Fruit fly (Drosophila melanogaster) whole organism, embryonic: ENCODE measurements around the gene Pph13.

ENCODE experiments used
- Awh ChIP-seq: fragments of 200-800 bp; sonication (Bioruptor generic); IDR thresholded peaks from 2 replicates; pipeline ENCODE4, ENCODE4 v1.3.6; 2022; ENCODE audit warnings: missing biosample characterization, missing genetic modification characterization
- Blimp-1 ChIP-seq: fragments of 200-800 bp; sonication (Bioruptor generic); optimal IDR thresholded peaks from 3 replicates; lab custom pipeline; 2018; ENCODE audit warnings: missing biosample characterization, missing genetic modification characterization, mild to moderate bottlenecking, moderate library complexity, missing genetic modification reagents
- BtbVII ChIP-seq: fragments of 200-800 bp; sonication (Bioruptor generic); optimal IDR thresholded peaks from 3 replicates; lab custom pipeline; 2017; ENCODE audit warnings: missing biosample characterization, mild to moderate bottlenecking, missing genetic modification characterization
- CG10147 ChIP-seq: fragments of 200-800 bp; sonication (Bioruptor generic); optimal IDR thresholded peaks from 2 replicates; lab custom pipeline; 2019; ENCODE audit warnings: missing biosample characterization, mild to moderate bottlenecking, missing genetic modification characterization, moderate library complexity
- CG10321 ChIP-seq: fragments of 200-800 bp; sonication (Bioruptor generic); IDR thresholded peaks from 2 replicates; pipeline ENCODE4 v1.3.6; 2022; ENCODE audit warnings: missing biosample characterization, missing genetic modification characterization
- CG10654 ChIP-seq: fragments of 200-800 bp; sonication (Bioruptor generic); optimal IDR thresholded peaks from 2 replicates; lab custom pipeline; 2016; ENCODE audit warnings: missing biosample characterization, missing genetic modification characterization
- CG10959 ChIP-seq: fragments of 200-800 bp; sonication (Bioruptor generic); IDR thresholded peaks from 2 replicates; pipeline ENCODE4 v1.3.6; 2022; ENCODE audit warnings: missing biosample characterization, missing genetic modification characterization
- CG11504 ChIP-seq: fragments of 200-800 bp; sonication (Bioruptor generic); optimal IDR thresholded peaks from 3 replicates; lab custom pipeline; 2019; ENCODE audit warnings: missing biosample characterization, mild to moderate bottlenecking, missing genetic modification characterization, moderate library complexity
- CG11560 ChIP-seq: fragments of 200-800 bp; sonication (Bioruptor generic); IDR thresholded peaks from 3 replicates; pipeline ENCODE4 v1.3.6; 2022; ENCODE audit warnings: missing biosample characterization, missing genetic modification characterization
- CG12769 ChIP-seq: fragments of 200-800 bp; sonication (Bioruptor generic); optimal IDR thresholded peaks from 2 replicates; lab custom pipeline; 2019; ENCODE audit warnings: missing biosample characterization, mild to moderate bottlenecking, missing genetic modification characterization, moderate library complexity
- CG14965 ChIP-seq: fragments of 200-800 bp; sonication (Bioruptor generic); optimal IDR thresholded peaks from 2 replicates; lab custom pipeline; 2016; ENCODE audit warnings: missing biosample characterization, missing genetic modification characterization, borderline replicate concordance
- CG15514 ChIP-seq: fragments of 200-800 bp; sonication (Bioruptor generic); optimal IDR thresholded peaks from 3 replicates; lab custom pipeline; 2017; ENCODE audit warnings: missing biosample characterization, missing genetic modification characterization, mild to moderate bottlenecking, moderate library complexity, missing genetic modification reagents
- CG16813 ChIP-seq: fragments of 200-800 bp; sonication (Bioruptor generic); IDR thresholded peaks from 3 replicates; pipeline ENCODE4 v1.3.6; 2022; ENCODE audit warnings: missing biosample characterization, missing genetic modification characterization; ENCODE audit not compliant: partially characterized antibody
- CG17612 ChIP-seq: fragments of 200-800 bp; sonication (Bioruptor generic); IDR thresholded peaks from 2 replicates; pipeline ENCODE4 v1.3.6; 2022; ENCODE audit warnings: missing biosample characterization, missing genetic modification characterization
- CG18476 ChIP-seq: fragments of 200-800 bp; sonication (Bioruptor generic); optimal IDR thresholded peaks from 2 replicates; lab custom pipeline; 2016; ENCODE audit warnings: missing biosample characterization, mild to moderate bottlenecking, missing genetic modification characterization
- CG18599 ChIP-seq: fragments of 200-800 bp; sonication (Bioruptor generic); optimal IDR thresholded peaks from 3 replicates; lab custom pipeline; 2017; ENCODE audit warnings: missing biosample characterization, missing genetic modification characterization, mild to moderate bottlenecking, moderate library complexity, missing genetic modification reagents
- CG30431 ChIP-seq: fragments of 200-800 bp; sonication (Bioruptor generic); optimal IDR thresholded peaks from 2 replicates; lab custom pipeline; 2017; ENCODE audit warnings: missing biosample characterization, missing genetic modification characterization
- CG4820 ChIP-seq: fragments of 200-800 bp; sonication (Bioruptor generic); optimal IDR thresholded peaks from 3 replicates; lab custom pipeline; 2016; ENCODE audit warnings: missing biosample characterization, missing genetic modification characterization
- CG7839 ChIP-seq: fragments of 200-800 bp; sonication (Bioruptor generic); optimal IDR thresholded peaks from 3 replicates; lab custom pipeline; 2018; ENCODE audit warnings: missing biosample characterization, mild to moderate bottlenecking, missing genetic modification characterization, moderate library complexity
- CG7963 ChIP-seq: fragments of 200-800 bp; sonication (Bioruptor generic); IDR thresholded peaks from 3 replicates; pipeline ENCODE4 v1.3.6; 2022; ENCODE audit warnings: missing biosample characterization, missing genetic modification characterization; ENCODE audit not compliant: partially characterized antibody
- CG9215 ChIP-seq: fragments of 200-800 bp; sonication (Bioruptor generic); IDR thresholded peaks from 2 replicates; pipeline ENCODE4 v1.3.6; 2022; ENCODE audit warnings: missing biosample characterization, missing genetic modification characterization
- Dip2 ChIP-seq: fragments of 200-800 bp; sonication (Bioruptor generic); IDR thresholded peaks from 2 replicates; pipeline ENCODE4 v1.3.6; 2022; ENCODE audit warnings: missing biosample characterization, missing genetic modification characterization
- GATAe ChIP-seq: fragments of 200-800 bp; sonication (Bioruptor generic); conservative IDR thresholded peaks from 2 replicates; pipeline ENCODE4 v1.3.6; 2022; ENCODE audit warnings: missing biosample characterization, missing genetic modification characterization
- Gsc ChIP-seq: fragments of 200-800 bp; sonication (Bioruptor generic); IDR thresholded peaks from 2 replicates; pipeline ENCODE4 v1.3.6; 2022; ENCODE audit warnings: missing biosample characterization, missing genetic modification characterization
- Hand ChIP-seq: fragments of 200-800 bp; sonication (Bioruptor generic); optimal IDR thresholded peaks from 2 replicates; lab custom pipeline; 2017; ENCODE audit warnings: mild to moderate bottlenecking, missing biosample characterization, missing genetic modification reagents, missing genetic modification characterization
- Hmx ChIP-seq: fragments of 200-800 bp; sonication (Bioruptor generic); optimal IDR thresholded peaks from 2 replicates; lab custom pipeline; 2016; ENCODE audit warnings: missing biosample characterization, missing genetic modification characterization
- Lim3 ChIP-seq: fragments of 200-800 bp; sonication (Bioruptor generic); IDR thresholded peaks from 2 replicates; pipeline ENCODE4 v1.3.6; 2022; ENCODE audit warnings: missing biosample characterization, missing genetic modification characterization
- Lpt ChIP-seq: fragments of >200 bp; optimal IDR thresholded peaks from 2 replicates; lab custom pipeline; 2018; ENCODE audit warnings: missing biosample characterization, missing genetic modification characterization
- Mad ChIP-seq: fragments of 200-800 bp; sonication (Bioruptor generic); optimal IDR thresholded peaks from 2 replicates; lab custom pipeline; 2016; ENCODE audit warnings: missing biosample characterization, missing genetic modification characterization
- Mes4 ChIP-seq: fragments of 200-800 bp; sonication (Bioruptor generic); optimal IDR thresholded peaks from 2 replicates; lab custom pipeline; 2016; ENCODE audit warnings: missing biosample characterization, missing genetic modification characterization
- Oli ChIP-seq: fragments of 200-800 bp; sonication (Bioruptor generic); optimal IDR thresholded peaks from 2 replicates; lab custom pipeline; 2018; ENCODE audit warnings: missing biosample characterization, mild to moderate bottlenecking, missing genetic modification characterization, moderate library complexity
- Ptx1 ChIP-seq: fragments of 200-800 bp; sonication (Bioruptor generic); IDR thresholded peaks from 2 replicates; pipeline ENCODE4 v1.3.6; 2022; ENCODE audit warnings: missing biosample characterization, missing genetic modification characterization
- Side ChIP-seq: fragments of 200-800 bp; sonication (Bioruptor generic); optimal IDR thresholded peaks from 2 replicates; lab custom pipeline; 2016; ENCODE audit warnings: missing biosample characterization, missing genetic modification characterization
- Taf1 ChIP-seq: fragments of 200-800 bp; sonication (Bioruptor generic); IDR thresholded peaks from 2 replicates; pipeline ENCODE4 v1.3.6; 2022; ENCODE audit warnings: missing biosample characterization, missing genetic modification characterization
- YL-1 ChIP-seq: fragments of 200-800 bp; sonication (Bioruptor generic); optimal IDR thresholded peaks from 3 replicates; lab custom pipeline; 2017; ENCODE audit warnings: missing biosample characterization, mild to moderate bottlenecking, missing genetic modification characterization
- cg ChIP-seq: fragments of 200-800 bp; sonication (Bioruptor generic); optimal IDR thresholded peaks from 3 replicates; lab custom pipeline; 2019; ENCODE audit warnings: missing biosample characterization, mild to moderate bottlenecking, missing genetic modification characterization, moderate library complexity
- ems ChIP-seq: fragments of 200-800 bp; sonication (Bioruptor generic); optimal IDR thresholded peaks from 3 replicates; lab custom pipeline; 2016; ENCODE audit warnings: missing biosample characterization, missing genetic modification characterization
- en ChIP-seq: fragments of 200-800 bp; sonication (Bioruptor generic); optimal IDR thresholded peaks from 2 replicates; lab custom pipeline; 2016; ENCODE audit warnings: missing biosample characterization, missing genetic modification characterization
- gfzf ChIP-seq: fragments of 200-800 bp; sonication (Bioruptor generic); optimal IDR thresholded peaks from 2 replicates; lab custom pipeline; 2016; ENCODE audit warnings: missing biosample characterization, mild to moderate bottlenecking, missing genetic modification characterization, moderate library complexity
- kay ChIP-seq: fragments of 200-800 bp; sonication (Bioruptor generic); optimal IDR thresholded peaks from 2 replicates; lab custom pipeline; 2016; ENCODE audit warnings: missing biosample characterization, missing genetic modification characterization
- ken ChIP-seq: fragments of 200-800 bp; sonication (Bioruptor generic); IDR thresholded peaks from 3 replicates; pipeline ENCODE4 v1.3.6; 2022; ENCODE audit warnings: missing biosample characterization, missing genetic modification characterization
- lmd ChIP-seq: fragments of 200-800 bp; sonication (Bioruptor generic); IDR thresholded peaks from 2 replicates; pipeline ENCODE4 v1.3.6; 2022; ENCODE audit warnings: missing biosample characterization, missing genetic modification characterization
- mirr ChIP-seq: fragments of 200-800 bp; sonication (Bioruptor generic); optimal IDR thresholded peaks from 3 replicates; lab custom pipeline; 2018; ENCODE audit warnings: missing biosample characterization, mild to moderate bottlenecking, missing genetic modification characterization
- nau ChIP-seq: fragments of 200-800 bp; sonication (Bioruptor generic); optimal IDR thresholded peaks from 3 replicates; lab custom pipeline; 2017; ENCODE audit warnings: missing biosample characterization, mild to moderate bottlenecking, missing genetic modification characterization, missing genetic modification reagents
- sd ChIP-seq: fragments of 200-800 bp; sonication (Bioruptor generic); optimal IDR thresholded peaks from 3 replicates; lab custom pipeline; 2018; ENCODE audit warnings: missing biosample characterization, mild to moderate bottlenecking, missing genetic modification characterization, moderate library complexity
- sima ChIP-seq: fragments of 200-800 bp; sonication (Bioruptor generic); optimal IDR thresholded peaks from 2 replicates; lab custom pipeline; 2016; ENCODE audit warnings: missing biosample characterization, missing genetic modification characterization
- slbo ChIP-seq: fragments of 200-800 bp; sonication (Bioruptor generic); IDR thresholded peaks from 2 replicates; pipeline ENCODE4 v1.3.6; 2022; ENCODE audit warnings: missing biosample characterization, missing genetic modification characterization
- so ChIP-seq: fragments of 200-800 bp; sonication (Bioruptor generic); IDR thresholded peaks from 3 replicates; pipeline ENCODE4 v1.3.6; 2022; ENCODE audit warnings: missing biosample characterization, missing genetic modification characterization
- wor ChIP-seq: fragments of 200-800 bp; sonication (Bioruptor generic); IDR thresholded peaks from 2 replicates; pipeline ENCODE4 v1.3.6; 2022; ENCODE audit warnings: missing biosample characterization, missing genetic modification characterization
- zen2 ChIP-seq: fragments of 200-800 bp; sonication (Bioruptor generic); IDR thresholded peaks from 3 replicates; pipeline ENCODE4 v1.3.6; 2022; ENCODE audit warnings: missing biosample characterization, missing genetic modification characterization; ENCODE audit not compliant: partially characterized antibody

Gene Pph13

DNA sequence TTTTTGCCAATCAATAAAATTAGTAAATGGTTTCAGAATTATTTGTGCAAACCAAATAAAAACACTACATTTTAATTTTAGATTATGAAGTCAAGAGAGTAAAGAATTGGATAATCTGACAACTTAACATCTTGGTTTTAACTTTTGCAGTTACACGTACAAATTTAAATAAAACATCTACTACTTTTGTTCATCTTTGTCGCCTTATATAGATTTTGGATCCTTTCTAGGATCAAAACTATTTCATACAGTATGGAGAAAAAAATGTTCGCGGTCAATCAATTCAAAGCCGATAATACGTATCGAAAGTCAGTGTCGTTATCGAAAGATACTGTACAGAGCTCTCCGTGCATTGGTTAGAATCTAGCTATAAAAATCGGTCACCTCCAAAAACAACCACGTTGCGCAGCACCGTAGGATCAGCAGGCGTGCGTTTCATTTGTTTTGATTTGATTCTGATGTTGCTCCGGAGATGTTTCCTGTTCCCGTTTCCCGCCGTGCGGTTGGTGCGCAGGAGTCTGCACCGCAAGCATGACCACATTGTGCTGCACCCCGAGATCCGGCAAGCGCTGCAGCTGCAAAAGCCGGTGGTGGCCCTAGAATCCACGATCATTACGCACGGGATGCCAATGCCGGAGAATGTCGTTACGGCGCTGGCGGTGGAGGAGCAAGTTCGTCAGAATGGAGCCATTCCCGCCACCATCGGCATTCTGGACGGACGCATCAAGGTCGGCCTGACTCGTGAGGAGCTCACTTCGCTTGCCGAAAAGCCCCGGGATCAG is 13.3 kb upstream of the Pph13 start, which contains the start of the genes uncNacbeta and CG2794 (continued):
- no peak for TF ChIP-seq Blimp-1
- no peak for TF ChIP-seq CG7839
- no peak for TF ChIP-seq Ptx1 (GFP tag; lab: Robert Waterston, UW)
- no peak for TF ChIP-seq CG9215 (GFP tag; lab: Robert Waterston, UW)
- TF ChIP-seq Mes4 (GFP tag; lab: Kevin White, UChicago): no peak
- TF ChIP-seq Hand: no peak
- no peak for TF ChIP-seq BtbVII (GFP tag; lab: Kevin White, UChicago)
- 0 out of 2 replicates have a peak, but pooled peaks have one; percentile 16 for TF ChIP-seq Taf1 (GFP tag; lab: Robert Waterston, UW)
- TF ChIP-seq CG10959 (GFP tag; lab: Robert Waterston, UW): no peak
- TF ChIP-seq CG17612: no peak
- no peak for TF ChIP-seq CG10147
- peak; percentile 79 for TF ChIP-seq CG7963 (GFP tag; lab: Robert Waterston, UW)
- no peak for TF ChIP-seq ems
- no peak for TF ChIP-seq mirr (GFP tag; lab: Kevin White, UChicago)
- no peak for TF ChIP-seq CG30431 (GFP tag; lab: Kevin White, UChicago)
- peak; percentile 46; the same call in 1 of the 2 replicates for TF ChIP-seq slbo (GFP tag; lab: Robert Waterston, UW)
- TF ChIP-seq Lim3 (GFP tag; lab: Robert Waterston, UW): no peak
- no peak for TF ChIP-seq CG10654 (GFP tag; lab: Kevin White, UChicago)
- peak; percentile 67 for TF ChIP-seq CG16813 (GFP tag; lab: Robert Waterston, UW)
- no peak for TF ChIP-seq Side
- TF ChIP-seq CG11560 (tag; lab: Robert Waterston, UW): no peak
- no peak for TF ChIP-seq Oli (tag; lab: Kevin White, UChicago)
- TF ChIP-seq ken (GFP tag; lab: Robert Waterston, UW): no peak
- no peak for TF ChIP-seq CG10321 (GFP tag; lab: Robert Waterston, UW)
- no peak for TF ChIP-seq cg
- no peak for TF ChIP-seq kay (GFP tag; lab: Kevin White, UChicago)
- TF ChIP-seq sd (tag; lab: Kevin White, UChicago): no peak
- TF ChIP-seq gfzf (GFP tag; lab: Kevin White, UChicago): peak; percentile 22
- peak; percentile 74 for TF ChIP-seq CG15514 (GFP tag; lab: Kevin White, UChicago)
- TF ChIP-seq CG12769: no peak
- no peak for TF ChIP-seq CG11504
- TF ChIP-seq wor (GFP tag; lab: Robert Waterston, UW): no peak
- TF ChIP-seq Hmx: no peak
- no peak for TF ChIP-seq CG4820
- TF ChIP-seq lmd: no peak
- no peak for TF ChIP-seq CG14965 (GFP tag; lab: Kevin White, UChicago)
- no peak for TF ChIP-seq CG18476
- TF ChIP-seq sima (GFP tag; lab: Kevin White, UChicago): no peak
- no peak for TF ChIP-seq so
- TF ChIP-seq Gsc (GFP tag; lab: Robert Waterston, UW): no peak
- TF ChIP-seq Awh: no peak
- TF ChIP-seq YL-1 (GFP tag; lab: Kevin White, UChicago): no peak
- TF ChIP-seq en (GFP tag; lab: Kevin White, UChicago): no peak
- TF ChIP-seq GATAe (GFP tag; lab: Robert Waterston, UW): no peak
- TF ChIP-seq Mad: no peak
- no peak for TF ChIP-seq nau (GFP tag; lab: Kevin White, UChicago)
- peak; percentile 54; the same call in 2 of the 3 replicates for TF ChIP-seq zen2
- no peak for TF ChIP-seq Dip2 (GFP tag; lab: Robert Waterston, UW)
- TF ChIP-seq Lpt: no peak
- no peak for TF ChIP-seq CG18599 (GFP tag; lab: Kevin White, UChicago)
